Fruit fly (Drosophila melanogaster): Measurements from ENCODE around the gene WASp.

Gene WASp

dm6 chr3R:28829328-28829916 is 2.4 kb downstream of the WASp start:
- TF ChIP-seq CG17801 (GFP tag; optimal IDR thresholded peaks at IDR 0.05; ENCODE audit: partially characterized antibody) = no peak

DNA sequence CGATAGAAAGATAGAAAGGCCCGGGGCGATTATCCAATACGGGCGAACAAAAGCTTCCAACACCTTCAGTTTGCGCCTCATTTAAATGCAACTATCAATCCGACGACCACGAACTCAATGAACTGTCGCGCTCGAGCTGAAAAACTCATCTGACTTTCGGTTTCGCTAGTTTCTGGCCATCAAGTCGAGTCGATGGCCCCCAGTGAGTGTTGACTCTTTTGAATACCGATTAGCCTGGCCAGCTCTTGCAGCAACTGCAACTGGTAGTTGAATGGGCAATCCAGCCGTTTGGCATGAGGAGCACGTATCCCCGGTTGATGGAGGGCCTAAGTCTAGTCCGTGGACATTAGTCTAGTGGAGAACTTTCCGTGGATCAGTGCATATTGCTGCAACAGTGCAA is 4.6 kb downstream of the WASp start:
- TF ChIP-seq CG17801 (GFP tag; optimal IDR thresholded peaks at IDR 0.05; ENCODE audit: partially characterized antibody) = no peak

- TF ChIP-seq CG17801 (GFP tag; optimal IDR thresholded peaks at IDR 0.05; ENCODE audit: partially characterized antibody) = peak; percentile 80
These were observed 12.1 kb downstream of the WASp start, which contains the start of the genes CG1523 and CG1647 for dm6 chr3R:28819555-28820305. CG1523 (minus strand) TSS chr3R:28819668. CG1647 (plus strand) TSS chr3R:28820221.

DNA sequence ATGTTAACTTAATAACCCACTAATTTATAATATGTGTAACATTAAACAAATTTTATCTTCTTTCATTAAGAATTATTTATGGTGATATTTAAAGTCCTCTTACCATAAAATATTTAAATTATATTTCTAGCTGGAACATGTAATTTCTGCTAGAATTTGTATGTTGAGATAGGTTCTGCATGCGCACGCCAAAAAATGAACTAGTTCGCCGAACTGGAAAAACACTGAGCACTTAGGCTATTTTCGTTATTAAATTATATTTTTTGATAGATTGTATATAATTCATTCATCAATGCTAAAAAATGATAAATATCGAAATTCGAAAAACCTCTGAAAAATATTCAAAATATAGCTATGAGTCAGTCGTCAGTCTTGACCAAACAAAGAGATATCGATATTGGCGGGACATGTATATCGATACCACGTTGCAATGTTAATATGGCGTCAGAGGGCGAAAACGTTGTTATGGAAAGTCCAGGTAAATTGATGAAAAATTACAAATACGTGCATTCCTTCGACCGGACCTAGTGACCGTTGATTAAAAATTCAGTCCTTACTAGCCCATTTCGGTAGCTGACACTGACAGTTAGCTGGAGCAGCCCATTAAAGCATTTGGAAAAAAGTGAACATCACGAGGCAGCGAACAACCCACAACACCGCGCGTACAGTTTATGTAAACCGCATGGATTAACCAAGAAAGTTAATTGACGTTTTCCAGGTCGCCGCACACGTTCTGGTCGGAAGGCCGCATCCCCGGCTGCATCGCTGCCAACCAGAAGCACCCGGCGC is 20.0 kb downstream of the WASp start, which contains the start of gene Prp39:
Gene Prp39 (plus strand): TSS at position 426 of the 789 bp plus-strand sequence.
- peak; percentile 20 for TF ChIP-seq CG17801 (GFP tag; optimal IDR thresholded peaks at IDR 0.05; ENCODE audit: partially characterized antibody)

DNA sequence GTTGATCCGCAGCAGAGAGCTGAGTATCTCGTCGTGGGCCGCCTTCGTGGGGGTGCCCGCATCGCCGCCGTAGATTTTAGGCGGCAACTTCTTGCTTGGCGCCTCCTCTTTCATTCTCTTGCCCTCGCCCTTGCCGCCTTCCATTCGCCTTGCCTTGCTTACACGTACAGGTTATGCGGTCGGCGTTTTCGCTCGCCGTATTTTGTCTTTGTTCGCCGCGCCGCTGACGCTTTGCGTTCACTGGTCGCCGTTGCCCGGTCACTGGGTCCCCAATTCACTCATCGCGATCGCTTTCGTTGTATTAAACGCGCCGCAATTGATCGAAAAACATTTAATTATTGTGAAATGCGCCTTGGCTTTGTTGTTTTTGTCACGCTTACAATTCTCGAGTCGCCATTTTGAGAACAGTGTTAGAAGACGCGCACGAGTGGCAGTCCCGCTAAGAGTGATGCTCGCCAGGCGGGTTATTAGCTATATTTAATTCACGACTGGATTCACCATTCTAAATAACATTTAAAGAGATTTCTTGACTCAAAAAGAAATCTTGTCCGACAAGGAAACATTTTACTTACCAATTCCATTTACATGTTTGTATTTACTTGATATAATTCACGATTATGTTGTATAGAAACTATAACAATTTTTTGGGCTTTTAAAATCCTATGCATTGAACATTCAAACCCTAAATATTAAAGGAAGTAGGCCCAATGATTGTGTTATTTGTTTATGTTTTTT is 20.7 kb downstream of the WASp start, which contains the start of gene wdn:
Gene wdn (minus strand): TSS at position 396 of the 735 bp plus-strand sequence.
- no peak for TF ChIP-seq CG17801 (GFP tag; optimal IDR thresholded peaks at IDR 0.05; ENCODE audit: partially characterized antibody)

dm6 chr3R:28806402-28806801 is 25.4 kb downstream of the WASp start, which contains the start of gene CheB98a:
CheB98a (plus strand) TSS chr3R:28806702.
- TF ChIP-seq CG17801 (GFP tag; optimal IDR thresholded peaks at IDR 0.05; ENCODE audit: partially characterized antibody) = no peak

DNA sequence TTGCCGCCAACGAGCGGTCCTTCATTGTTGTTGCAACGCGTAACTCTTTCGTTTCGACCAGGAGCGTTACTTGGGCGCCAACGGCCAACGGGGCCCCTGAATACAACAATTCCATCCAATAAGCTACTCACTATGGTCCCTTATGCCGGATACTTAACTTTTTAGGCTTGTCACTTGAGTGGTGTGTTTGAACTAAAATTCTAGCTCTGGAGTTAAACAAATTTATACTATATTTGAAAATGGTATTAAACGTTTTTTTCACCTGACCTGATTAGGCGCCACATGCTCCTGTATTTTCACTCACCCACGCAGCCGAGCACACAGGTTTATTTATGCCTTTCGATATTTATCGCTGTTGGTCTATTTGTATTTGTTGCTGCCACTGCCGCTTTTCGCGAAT is 26.7 kb downstream of the WASp start:
- no peak for TF ChIP-seq CG17801 (GFP tag; optimal IDR thresholded peaks at IDR 0.05; ENCODE audit: partially characterized antibody)

DNA sequence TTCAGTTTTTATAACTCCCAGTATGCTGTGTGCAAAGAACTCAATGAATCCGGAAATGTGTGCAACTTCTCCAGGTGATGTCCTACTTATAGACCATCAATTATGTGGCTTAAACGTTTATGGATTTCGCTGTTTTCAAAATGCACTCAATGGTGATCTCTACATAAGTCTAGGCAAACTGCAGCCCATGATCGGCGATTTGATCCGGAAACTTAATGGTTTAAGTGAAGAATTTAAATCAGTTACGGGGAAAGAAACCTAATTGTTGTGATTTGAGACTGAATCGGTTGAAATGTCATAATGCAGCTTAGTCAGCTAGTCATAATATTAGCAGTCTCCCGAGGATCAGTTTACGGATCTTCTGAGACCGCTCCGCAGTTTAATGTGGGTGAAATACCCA is 41.6 kb downstream of the WASp start, which contains the start of gene intr:
Gene intr (plus strand): TSS at position 301 of the 400 bp plus-strand sequence.
- TF ChIP-seq CG17801 (GFP tag; optimal IDR thresholded peaks at IDR 0.05; ENCODE audit: partially characterized antibody) = no peak

DNA sequence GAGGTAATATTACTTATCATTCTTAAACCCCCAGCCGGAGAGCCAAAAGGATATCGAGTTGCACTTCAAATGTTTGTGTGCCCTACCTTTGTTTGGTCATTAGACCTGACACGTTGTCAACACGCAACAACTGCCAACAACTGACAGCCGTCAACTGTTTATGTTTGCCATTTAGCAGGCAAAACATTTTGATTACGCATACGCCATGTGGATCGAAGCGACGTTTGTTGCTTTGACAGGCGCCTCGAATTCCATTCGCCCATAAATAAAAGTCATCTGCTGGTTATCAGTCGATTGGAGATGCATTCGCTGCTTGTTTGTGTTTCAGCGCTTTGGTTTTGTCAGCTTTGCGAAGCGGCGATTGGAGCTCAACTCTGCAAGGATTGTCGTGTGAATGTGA is 42.5 kb downstream of the WASp start, which contains the start of gene CG34295:
Gene CG34295 (plus strand): TSS at position 301 of the 400 bp plus-strand sequence.
- TF ChIP-seq CG17801 (GFP tag; optimal IDR thresholded peaks at IDR 0.05; ENCODE audit: partially characterized antibody) = no peak

DNA sequence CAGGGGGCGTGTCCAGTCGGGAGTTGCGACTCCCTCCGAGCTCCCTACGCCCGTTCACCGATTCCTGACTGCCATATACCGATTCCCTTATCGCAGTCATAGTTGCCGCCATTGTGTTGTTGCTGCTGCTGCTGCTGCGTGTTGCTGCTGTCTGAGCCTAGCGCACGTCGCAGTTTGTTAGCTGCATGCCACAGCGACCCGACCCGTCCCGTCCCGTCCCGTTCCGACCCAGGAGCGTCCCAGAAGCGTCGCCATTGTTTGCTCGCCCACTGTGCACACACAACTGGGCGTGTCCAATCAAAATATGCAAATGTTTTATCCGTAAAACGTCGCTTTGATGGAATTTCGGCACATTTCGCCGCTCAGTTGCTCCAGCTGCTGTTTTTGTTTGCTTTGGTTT is 56.1 kb downstream of the WASp start:
- TF ChIP-seq CG17801 (GFP tag; optimal IDR thresholded peaks at IDR 0.05; ENCODE audit: partially characterized antibody) = no peak

All from ovary, adult (tissue).